Worm (Caenorhabditis elegans) whole organism, L1 larva: Measurements from ENCODE around the gene C44B7.5.

Experiments used
- ama-1 ChIP-seq: fragments of 150-350 bp; optimal IDR thresholded peaks from 2 replicates; lab custom pipeline; 2014
- efl-1 ChIP-seq, 4 experiments: fragments of 150-350 bp; optimal IDR thresholded peaks in 3 of 4; peaks in 1 of 4; 1 replicate in 1 of 4; 2 replicates in 3 of 4; lab custom pipeline; 2014; ENCODE audit warnings: missing biosample characterization in 2 of 4, missing genetic modification characterization in 2 of 4, missing genetic modification reagents in 2 of 4
- egl-27 ChIP-seq, 2 experiments: fragments of 150-350 bp in 1 of 2; sonication (generic microtip); optimal IDR thresholded peaks; 3 replicates each; lab custom pipeline; 2017 to 2018; ENCODE audit warnings: missing biosample characterization in 2 of 2, missing genetic modification characterization in 2 of 2, missing genetic modification reagents in 2 of 2
- fkh-10 ChIP-seq: sonication (generic microtip); optimal IDR thresholded peaks from 2 replicates; lab custom pipeline; 2017; ENCODE audit warnings: missing biosample characterization, missing genetic modification reagents, missing genetic modification characterization
- lin-15B ChIP-seq: fragments of 150-350 bp; sonication (generic microtip); optimal IDR thresholded peaks from 3 replicates; lab custom pipeline; 2014; ENCODE audit warnings: missing biosample characterization, missing genetic modification characterization
- lin-39 ChIP-seq: fragments of 150-350 bp; optimal IDR thresholded peaks from 2 replicates; lab custom pipeline; 2014; ENCODE audit warnings: missing biosample characterization, missing genetic modification reagents, missing genetic modification characterization
- lsy-2 ChIP-seq, 2 experiments: fragments of 150-350 bp; optimal IDR thresholded peaks; 2 replicates each; lab custom pipeline; 2014; ENCODE audit warnings: missing biosample characterization in 2 of 2, missing genetic modification characterization in 2 of 2
- nhr-237 ChIP-seq: fragments of 150-350 bp; optimal IDR thresholded peaks from 2 replicates; lab custom pipeline; 2014; ENCODE audit warnings: missing biosample characterization, missing genetic modification characterization
- nhr-28 ChIP-seq: fragments of 150-350 bp; optimal IDR thresholded peaks from 2 replicates; lab custom pipeline; 2014; ENCODE audit warnings: missing biosample characterization, missing genetic modification characterization
- skn-1 ChIP-seq: fragments of 150-350 bp; optimal IDR thresholded peaks from 2 replicates; lab custom pipeline; 2014; ENCODE audit warnings: missing biosample characterization, missing genetic modification characterization
- sox-4 ChIP-seq: sonication (generic microtip); optimal IDR thresholded peaks from 2 replicates; lab custom pipeline; 2016; ENCODE audit warnings: missing genetic modification characterization, missing compliant biosample characterization
- unc-86 ChIP-seq: sonication (generic microtip); optimal IDR thresholded peaks from 2 replicates; lab custom pipeline; 2016; ENCODE audit warnings: missing genetic modification characterization, missing compliant biosample characterization
- ztf-11 ChIP-seq, 2 experiments: sonication (generic microtip); optimal IDR thresholded peaks; 2 replicates each; lab custom pipeline; 2016 to 2017; ENCODE audit warnings: missing genetic modification characterization in 2 of 2, missing biosample characterization in 1 of 2, missing compliant biosample characterization in 1 of 2

DNA sequence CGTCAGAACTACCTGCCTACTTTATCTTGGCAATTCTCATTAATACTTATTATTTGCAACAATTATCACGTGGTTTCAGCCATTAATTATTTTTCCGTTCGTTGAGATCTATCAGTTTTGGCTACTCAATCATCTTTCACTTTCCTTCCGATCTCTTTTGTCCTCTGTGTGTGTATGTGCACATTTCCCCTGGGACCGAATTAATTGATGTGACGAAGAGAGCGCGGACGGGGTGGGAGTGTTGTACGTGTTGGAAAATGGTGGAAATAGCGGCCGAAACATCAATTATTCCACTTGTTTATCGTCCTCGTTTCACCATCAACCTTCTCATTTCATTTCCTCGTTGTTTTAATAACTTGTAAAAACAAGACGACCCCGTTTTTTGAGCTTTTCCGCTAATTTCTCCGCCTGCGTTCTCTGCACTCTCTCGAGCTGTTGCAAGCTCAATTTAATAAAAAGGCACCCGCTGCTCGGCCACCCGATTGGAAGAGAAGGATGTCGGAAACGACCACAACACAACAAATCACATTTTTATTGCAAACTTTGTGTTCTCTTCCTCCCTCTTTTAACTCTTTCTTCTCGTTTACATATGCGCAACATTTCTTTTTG is 34.0 kb downstream of the C44B7.5 start:
- TF ChIP-seq nhr-237 (no peak), nhr-28 (tag; lab: Kevin White, UChicago) (no peak), unc-86 (tag; lab: Kevin White, UChicago) (no peak), fkh-10 (GFP tag; lab: Kevin White, UChicago) (no peak), ztf-11 (tag; optimal IDR thresholded peaks at IDR 0.05; lab: Kevin White, UChicago) (no peak), efl-1 (optimal IDR thresholded peaks at IDR 0.05; lab: Kevin White, UChicago) (no peak), efl-1 (GFP tag; optimal IDR thresholded peaks at IDR 0.05 in 1 of 2; lab: Kevin White, UChicago) (peak in 1 of 2 experiments; percentile 87), skn-1 (no peak), ama-1 (lab: Kevin White, UChicago) (no peak), lin-39 (tag; lab: Kevin White, UChicago) (no peak), sox-4 (tag; lab: Kevin White, UChicago) (no peak), egl-27 (tag; optimal IDR thresholded peaks at IDR 0.05; lab: Kevin White, UChicago) (peak; percentile 72 to 84), lsy-2 (tag; optimal IDR thresholded peaks at IDR 0.05; lab: Kevin White, UChicago) (no peak), lin-15B (tag; lab: Kevin White, UChicago) (no peak)
